Fruit fly (Drosophila melanogaster) whole organism, adult: ENCODE measurements around the gene CG34303.

Source experiments
- Mnt ChIP-seq: fragments of 200-800 bp; sonication (Bioruptor generic); optimal IDR thresholded peaks from 2 replicates; lab custom pipeline; 2016; ENCODE audit warnings: missing biosample characterization, mild to moderate bottlenecking, missing genetic modification characterization
- bab1 ChIP-seq: fragments of 200-800 bp; sonication (Bioruptor generic); optimal IDR thresholded peaks from 3 replicates; lab custom pipeline; 2019; ENCODE audit warnings: missing biosample characterization, mild to moderate bottlenecking, missing genetic modification characterization, moderate library complexity
- pad ChIP-seq: fragments of 200-800 bp; sonication (Bioruptor generic); optimal IDR thresholded peaks from 3 replicates; lab custom pipeline; 2017; ENCODE audit warnings: missing biosample characterization, missing genetic modification characterization, mild to moderate bottlenecking, moderate library complexity, missing genetic modification reagents
- toe ChIP-seq: fragments of 200-800 bp; sonication (Bioruptor generic); optimal IDR thresholded peaks from 2 replicates; lab custom pipeline; 2016; ENCODE audit warnings: missing biosample characterization, missing genetic modification characterization

dm6 chr3R:10109212-10109880 is 42.3 kb downstream of the CG34303 start:
- TF ChIP-seq toe (GFP tag; lab: Kevin White, UChicago), result no peak
- no peak for TF ChIP-seq bab1 (GFP tag; lab: Kevin White, UChicago)
- TF ChIP-seq Mnt (GFP tag; lab: Kevin White, UChicago), result no peak
- TF ChIP-seq pad (GFP tag; lab: Kevin White, UChicago), result no peak
